Worm (Caenorhabditis elegans) whole organism, late embryonic: ENCODE data around the gene best-16.

Source experiments
- F13H6.1 ChIP-seq: sonication (generic microtip); optimal IDR thresholded peaks from 2 replicates; lab custom pipeline; 2016; ENCODE audit warnings: missing genetic modification characterization, missing compliant biosample characterization
- ets-4 ChIP-seq: sonication (generic microtip); optimal IDR thresholded peaks from 2 replicates; lab custom pipeline; 2016; ENCODE audit warnings: missing genetic modification characterization, missing compliant biosample characterization
- eyg-1 ChIP-seq: sonication (generic microtip); optimal IDR thresholded peaks from 2 replicates; lab custom pipeline; 2016; ENCODE audit warnings: missing genotype, missing genetic modification characterization, missing compliant biosample characterization
- pag-3 ChIP-seq: sonication (generic microtip); optimal IDR thresholded peaks from 2 replicates; lab custom pipeline; 2016; ENCODE audit warnings: missing compliant biosample characterization, missing genetic modification characterization, borderline replicate concordance
- pha-4 ChIP-seq: fragments of 150-350 bp; optimal IDR thresholded peaks from 2 replicates; lab custom pipeline; 2018; ENCODE audit warnings: missing biosample characterization, missing genetic modification reagents, missing genetic modification characterization
- pqm-1 ChIP-seq: sonication (generic microtip); optimal IDR thresholded peaks from 2 replicates; lab custom pipeline; 2016; ENCODE audit warnings: missing genetic modification characterization, missing compliant biosample characterization
- rnt-1 ChIP-seq: sonication (generic microtip); optimal IDR thresholded peaks from 2 replicates; lab custom pipeline; 2016; ENCODE audit warnings: missing genetic modification characterization, missing compliant biosample characterization

DNA sequence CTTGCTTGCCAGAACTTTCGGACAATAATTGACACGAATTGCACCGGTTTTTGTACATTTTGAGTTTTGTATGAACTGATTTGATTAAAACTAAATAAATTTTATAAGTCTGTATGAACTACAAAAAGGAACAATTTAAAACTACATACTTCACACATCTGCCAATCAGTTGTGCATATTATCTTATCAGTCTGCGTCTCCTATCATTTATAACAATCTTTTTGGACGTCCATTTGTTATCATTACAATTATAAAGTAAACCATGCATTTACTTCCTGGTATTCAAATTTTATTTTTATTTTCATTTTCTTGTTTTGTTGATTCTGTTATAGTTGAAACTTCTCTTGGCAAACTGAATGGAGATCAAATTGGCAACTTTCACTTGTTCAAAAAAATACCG is 15.3 kb downstream of the best-16 start, which contains the start of gene cest-10:
- TF ChIP-seq ets-4 (tag; lab: Kevin White, UChicago) (no peak), eyg-1 (tag; lab: Kevin White, UChicago) (no peak), F13H6.1 (no peak), pha-4 (tag; lab: Kevin White, UChicago) (no peak), pag-3 (tag; lab: Kevin White, UChicago) (no peak), pqm-1 (tag; lab: Kevin White, UChicago) (no peak), rnt-1 (tag; lab: Kevin White, UChicago) (no peak)
